Worm (Caenorhabditis elegans): ENCODE data around the gene rga-1.

rga-1 gene

DNA sequence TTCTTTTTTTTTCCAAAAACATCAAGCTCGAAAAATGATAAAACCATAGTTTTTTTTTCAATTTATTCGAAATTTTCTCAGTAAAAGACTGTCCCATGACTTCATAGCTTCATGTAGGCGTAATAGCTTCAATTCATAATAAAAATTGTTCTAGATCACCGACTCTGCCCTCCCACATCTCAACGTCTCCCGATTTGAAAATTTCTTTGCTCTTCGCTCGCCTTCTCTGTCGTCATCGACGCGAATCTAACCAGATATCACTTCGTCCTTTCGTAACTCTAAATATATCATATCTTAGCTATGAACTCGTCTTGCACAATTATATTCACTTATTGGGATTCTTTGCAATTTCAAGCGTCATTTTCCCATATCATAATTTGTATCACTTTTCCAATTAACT, 50.1 kb downstream of the rga-1 start, which contains the start of gene srh-44:
srh-44 (plus strand) TSS at position 301 of the 400 bp plus-strand sequence.
- TF ChIP-seq pha-2 (tag; optimal IDR thresholded peaks at IDR 0.05) (no peak), elt-2 (tag; optimal IDR thresholded peaks at IDR 0.05) (no peak), sdc-2 (tag; optimal IDR thresholded peaks at IDR 0.05) (no peak), unc-42 (tag; optimal IDR thresholded peaks at IDR 0.05) (no peak), hlh-8 (tag; optimal IDR thresholded peaks at IDR 0.05) (no peak)

- no peak for TF ChIP-seq pros-1 (tag; optimal IDR thresholded peaks at IDR 0.05)
- no peak for TF ChIP-seq ama-1 (optimal IDR thresholded peaks at IDR 0.05)
- no peak for TF ChIP-seq pqm-1 (tag; optimal IDR thresholded peaks at IDR 0.05)
- TF ChIP-seq sox-4 (tag; optimal IDR thresholded peaks at IDR 0.05): no peak
- TF ChIP-seq lin-11 (tag; optimal IDR thresholded peaks at IDR 0.05): no peak
- TF ChIP-seq ets-4 (tag; optimal IDR thresholded peaks at IDR 0.05): no peak
- TF ChIP-seq madf-2 (tag; optimal IDR thresholded peaks at IDR 0.05): no peak
- no peak for TF ChIP-seq ceh-48 (tag; optimal IDR thresholded peaks at IDR 0.05)
- no peak for TF ChIP-seq eyg-1 (tag; optimal IDR thresholded peaks at IDR 0.05)
- TF ChIP-seq hlh-6 (tag; optimal IDR thresholded peaks at IDR 0.05): no peak
- no peak for TF ChIP-seq ahr-1 (tag; optimal IDR thresholded peaks at IDR 0.05)
- TF ChIP-seq fkh-10 (GFP tag; optimal IDR thresholded peaks at IDR 0.05): no peak
- no peak for TF ChIP-seq elt-4 (tag; optimal IDR thresholded peaks at IDR 0.05)
- no peak for TF ChIP-seq gmeb-2 (tag; optimal IDR thresholded peaks at IDR 0.05)
- no peak for TF ChIP-seq pha-4 (tag; optimal IDR thresholded peaks at IDR 0.05)
- TF ChIP-seq Y22D7AL.16 (tag; optimal IDR thresholded peaks at IDR 0.05): no peak
- TF ChIP-seq ceh-45 (GFP tag; IDR thresholded peaks at IDR 0.05): no peak
- no peak for TF ChIP-seq rnt-1 (tag; optimal IDR thresholded peaks at IDR 0.05)
- TF ChIP-seq nfya-1 (tag; optimal IDR thresholded peaks at IDR 0.05): no peak
- no peak for TF ChIP-seq che-1 (tag; optimal IDR thresholded peaks at IDR 0.05)
Observed at ce11 chrII:11518184-11518583, 53.5 kb downstream of the rga-1 start, which contains the start of gene B0334.10. Gene B0334.10 (plus strand): TSS chrII:11518484.
